Worm (Caenorhabditis elegans) whole organism, midembryonic: ENCODE results near the gene nemt-1.

Experiments used
- T22C8.4 ChIP-seq: fragments of 200-800 bp; sonication (Bioruptor generic); IDR thresholded peaks from 2 replicates; pipeline ENCODE4 v1.3.6; 2022; ENCODE audit warnings: missing genetic modification characterization, missing compliant biosample characterization
- flt-1 ChIP-seq: fragments of 200-800 bp; sonication (Bioruptor generic); IDR thresholded peaks from 2 replicates; pipeline ENCODE4 v1.3.6; 2022; ENCODE audit warnings: missing genetic modification characterization, missing compliant biosample characterization
- klf-2 ChIP-seq: fragments of 200-800 bp; sonication (Bioruptor generic); conservative IDR thresholded peaks from 2 replicates; pipeline ENCODE4 v1.3.6; 2022; ENCODE audit warnings: missing genetic modification reagents, missing genetic modification characterization, missing compliant biosample characterization
- ztf-29 ChIP-seq: fragments of 200-800 bp; sonication (Bioruptor generic); IDR thresholded peaks from 2 replicates; pipeline ENCODE4 v1.3.6; 2022; ENCODE audit warnings: missing genetic modification reagents, missing genetic modification characterization, missing compliant biosample characterization

- TF ChIP-seq klf-2 (GFP tag; lab: Robert Waterston, UW) (no peak), flt-1 (no peak), ztf-29 (GFP tag; lab: Robert Waterston, UW) (no peak), T22C8.4 (GFP tag; lab: Robert Waterston, UW) (no peak)
Measured at ce11 chrIV:9304617-9305016, 14.6 kb downstream of the nemt-1 start, which contains the start of gene F49C12.5.
